Worm (Caenorhabditis elegans) whole organism, L1 larva: ENCODE results near the gene Y44A6D.5.

Source experiments
- C04F5.9 ChIP-seq: sonication (generic microtip); optimal IDR thresholded peaks from 2 replicates; lab custom pipeline; 2016; ENCODE audit warnings: missing genetic modification characterization, missing compliant biosample characterization
- C16A3.4 ChIP-seq: fragments of 150-350 bp; optimal IDR thresholded peaks from 2 replicates; lab custom pipeline; 2014; ENCODE audit warnings: missing biosample characterization, missing genetic modification characterization
- F16B12.6 ChIP-seq: fragments of 150-350 bp; optimal IDR thresholded peaks from 2 replicates; lab custom pipeline; 2014; ENCODE audit warnings: missing biosample characterization, missing genetic modification characterization
- Y116A8C.19 ChIP-seq: sonication (generic microtip); optimal IDR thresholded peaks from 2 replicates; lab custom pipeline; 2016; ENCODE audit warnings: missing compliant biosample characterization, missing genetic modification characterization, borderline replicate concordance
- ama-1 ChIP-seq: fragments of 150-350 bp; optimal IDR thresholded peaks from 2 replicates; lab custom pipeline; 2014
- ceh-8 ChIP-seq: fragments of 200-800 bp; sonication (Bioruptor generic); optimal IDR thresholded peaks from 2 replicates; lab custom pipeline; 2018; ENCODE audit warnings: mild to moderate bottlenecking, missing genetic modification characterization, moderate library complexity, missing compliant biosample characterization
- efl-1 ChIP-seq, 4 experiments: fragments of 150-350 bp; optimal IDR thresholded peaks in 3 of 4; peaks in 1 of 4; 1 replicate in 1 of 4; 2 replicates in 3 of 4; lab custom pipeline; 2014; ENCODE audit warnings: missing biosample characterization in 2 of 4, missing genetic modification characterization in 2 of 4, missing genetic modification reagents in 2 of 4
- efl-3 ChIP-seq: fragments of 200-800 bp; sonication (Bioruptor generic); optimal IDR thresholded peaks from 2 replicates; lab custom pipeline; 2018; ENCODE audit warnings: mild to moderate bottlenecking, missing genetic modification characterization, missing compliant biosample characterization
- egl-13 ChIP-seq: sonication (generic microtip); optimal IDR thresholded peaks from 2 replicates; lab custom pipeline; 2016; ENCODE audit warnings: missing genotype, missing genetic modification reagents, missing genetic modification characterization, missing compliant biosample characterization
- elt-2 ChIP-seq: sonication (generic microtip); optimal IDR thresholded peaks from 2 replicates; lab custom pipeline; 2016; ENCODE audit warnings: missing genetic modification characterization, mild to moderate bottlenecking, inconsistent platforms, missing compliant biosample characterization, missing genetic modification reagents
- ets-5 ChIP-seq: fragments of 200-800 bp; sonication (Bioruptor generic); IDR thresholded peaks from 2 replicates; pipeline ENCODE4 v1.3.6; 2022; ENCODE audit warnings: missing genetic modification characterization, missing compliant biosample characterization
- fkh-10 ChIP-seq: sonication (generic microtip); optimal IDR thresholded peaks from 2 replicates; lab custom pipeline; 2017; ENCODE audit warnings: missing biosample characterization, missing genetic modification reagents, missing genetic modification characterization
- grh-1 ChIP-seq: fragments of 200-800 bp; sonication (Bioruptor generic); IDR thresholded peaks from 2 replicates; pipeline ENCODE4 v1.3.6; 2022; ENCODE audit warnings: missing genetic modification reagents, missing genetic modification characterization, missing compliant biosample characterization
- hlh-17 ChIP-seq: fragments of 200-800 bp; sonication (Bioruptor generic); optimal IDR thresholded peaks from 2 replicates; lab custom pipeline; 2018; ENCODE audit warnings: missing genetic modification characterization, mild to moderate bottlenecking, missing compliant biosample characterization, moderate library complexity, borderline replicate concordance
- irx-1 ChIP-seq: sonication (generic microtip); optimal IDR thresholded peaks from 2 replicates; lab custom pipeline; 2016; ENCODE audit warnings: missing genetic modification characterization, missing compliant biosample characterization
- jun-1 ChIP-seq: fragments of 150-350 bp; optimal IDR thresholded peaks from 2 replicates; lab custom pipeline; 2014; ENCODE audit warnings: missing biosample characterization, missing genetic modification reagents, missing genetic modification characterization
- lin-13 ChIP-seq: fragments of 150-350 bp; optimal IDR thresholded peaks from 2 replicates; lab custom pipeline; 2014; ENCODE audit warnings: missing biosample characterization, missing genetic modification reagents, missing genetic modification characterization
- lin-14 ChIP-seq: fragments of 200-800 bp; sonication (Bioruptor generic); optimal IDR thresholded peaks from 2 replicates; lab custom pipeline; 2018; ENCODE audit warnings: mild to moderate bottlenecking, missing genetic modification characterization, moderate library complexity, missing compliant biosample characterization
- lin-15B ChIP-seq: fragments of 150-350 bp; sonication (generic microtip); optimal IDR thresholded peaks from 3 replicates; lab custom pipeline; 2014; ENCODE audit warnings: missing biosample characterization, missing genetic modification characterization
- lin-35 ChIP-seq, 2 experiments: fragments of 150-350 bp; optimal IDR thresholded peaks; 2 replicates each; lab custom pipeline; 2014; ENCODE audit warnings: missing biosample characterization in 2 of 2, missing genetic modification characterization in 2 of 2, missing genetic modification reagents in 2 of 2
- lin-39 ChIP-seq: fragments of 150-350 bp; optimal IDR thresholded peaks from 2 replicates; lab custom pipeline; 2014; ENCODE audit warnings: missing biosample characterization, missing genetic modification reagents, missing genetic modification characterization
- lsy-2 ChIP-seq, 2 experiments: fragments of 150-350 bp; optimal IDR thresholded peaks; 2 replicates each; lab custom pipeline; 2014; ENCODE audit warnings: missing biosample characterization in 2 of 2, missing genetic modification characterization in 2 of 2
- mab-9 ChIP-seq: fragments of 200-800 bp; sonication (Bioruptor generic); IDR thresholded peaks from 2 replicates; pipeline ENCODE4 v1.3.6; 2022; ENCODE audit warnings: missing genetic modification reagents, missing genetic modification characterization, missing compliant biosample characterization
- mef-2 ChIP-seq: fragments of 150-350 bp; optimal IDR thresholded peaks from 2 replicates; lab custom pipeline; 2014; ENCODE audit warnings: missing biosample characterization, missing genetic modification characterization
- nhr-12 ChIP-seq: sonication (generic microtip); optimal IDR thresholded peaks from 2 replicates; lab custom pipeline; 2017; ENCODE audit warnings: missing biosample characterization, missing genetic modification characterization
- nhr-20 ChIP-seq: sonication (generic microtip); optimal IDR thresholded peaks from 2 replicates; lab custom pipeline; 2016; ENCODE audit warnings: mild to moderate bottlenecking, missing genetic modification characterization, missing compliant biosample characterization
- nhr-237 ChIP-seq: fragments of 150-350 bp; optimal IDR thresholded peaks from 2 replicates; lab custom pipeline; 2014; ENCODE audit warnings: missing biosample characterization, missing genetic modification characterization
- nhr-47 ChIP-seq: sonication (generic microtip); optimal IDR thresholded peaks from 2 replicates; lab custom pipeline; 2016; ENCODE audit warnings: mild to moderate bottlenecking, missing genetic modification characterization, moderate library complexity, missing compliant biosample characterization
- nhr-71 ChIP-seq: sonication (generic microtip); optimal IDR thresholded peaks from 2 replicates; lab custom pipeline; 2016; ENCODE audit warnings: mild to moderate bottlenecking, missing genetic modification characterization, moderate library complexity, missing compliant biosample characterization
- nhr-76 ChIP-seq: sonication (generic microtip); optimal IDR thresholded peaks from 2 replicates; lab custom pipeline; 2017; ENCODE audit warnings: missing biosample characterization, missing genetic modification characterization
- nhr-77 ChIP-seq: fragments of 150-350 bp; optimal IDR thresholded peaks from 2 replicates; lab custom pipeline; 2014; ENCODE audit warnings: missing biosample characterization, missing genetic modification characterization
- nhr-84 ChIP-seq: sonication (generic microtip); optimal IDR thresholded peaks from 2 replicates; lab custom pipeline; 2017; ENCODE audit warnings: missing biosample characterization, missing genetic modification characterization
- pax-3 ChIP-seq: fragments of 200-800 bp; sonication (Bioruptor generic); optimal IDR thresholded peaks from 2 replicates; lab custom pipeline; 2018; ENCODE audit warnings: mild to moderate bottlenecking, missing genetic modification characterization, moderate library complexity, missing compliant biosample characterization
- pqm-1 ChIP-seq: sonication (generic microtip); optimal IDR thresholded peaks from 3 replicates; lab custom pipeline; 2017; ENCODE audit warnings: missing biosample characterization, missing genetic modification characterization
- rnt-1 ChIP-seq: sonication (generic microtip); optimal IDR thresholded peaks from 2 replicates; lab custom pipeline; 2016; ENCODE audit warnings: mild to moderate bottlenecking, missing genetic modification characterization, moderate library complexity, missing compliant biosample characterization
- skn-1 ChIP-seq: fragments of 150-350 bp; optimal IDR thresholded peaks from 2 replicates; lab custom pipeline; 2014; ENCODE audit warnings: missing biosample characterization, missing genetic modification characterization
- sup-37 ChIP-seq: fragments of 200-800 bp; sonication (Bioruptor generic); optimal IDR thresholded peaks from 2 replicates; lab custom pipeline; 2018; ENCODE audit warnings: mild to moderate bottlenecking, missing genetic modification characterization, missing compliant biosample characterization
- tbx-2 ChIP-seq: sonication (generic microtip); optimal IDR thresholded peaks from 2 replicates; lab custom pipeline; 2016; ENCODE audit warnings: missing genetic modification characterization, missing compliant biosample characterization
- unc-30 ChIP-seq: sonication (generic microtip); optimal IDR thresholded peaks from 2 replicates; lab custom pipeline; 2017; ENCODE audit warnings: missing biosample characterization, missing genetic modification characterization
- unc-62 ChIP-seq: fragments of 150-350 bp; optimal IDR thresholded peaks from 2 replicates; lab custom pipeline; 2014; ENCODE audit warnings: missing biosample characterization, missing genetic modification reagents, missing genetic modification characterization
- unc-98 ChIP-seq: fragments of 200-800 bp; sonication (Bioruptor generic); IDR thresholded peaks from 2 replicates; pipeline ENCODE4 v1.3.6; 2022; ENCODE audit warnings: missing genetic modification characterization, missing compliant biosample characterization
- ztf-4 ChIP-seq: fragments of 150-350 bp; optimal IDR thresholded peaks from 2 replicates; lab custom pipeline; 2014; ENCODE audit warnings: missing biosample characterization, missing genetic modification characterization

The Y44A6D.5 gene

ce11 chrV:20789105-20789504 is 13.7 kb downstream of the Y44A6D.5 start, which contains the start of gene tpan-1 (continued):
- no peak for TF ChIP-seq unc-62 (GFP tag; lab: Kevin White, UChicago)
- TF ChIP-seq mef-2: no peak
- TF ChIP-seq nhr-47 (tag; lab: Kevin White, UChicago): peak; percentile 68
- peak; percentile 7 for TF ChIP-seq nhr-20

ce11 chrV:20785848-20786225 is 17.0 kb downstream of the Y44A6D.5 start:
- TF ChIP-seq F16B12.6 (tag; lab: Kevin White, UChicago): no peak
- TF ChIP-seq lin-13: no peak
- TF ChIP-seq egl-13: no peak
- TF ChIP-seq lin-35 (GFP tag; optimal IDR thresholded peaks at IDR 0.05; lab: Kevin White, UChicago): no peak
- no peak for TF ChIP-seq lin-15B (tag; lab: Kevin White, UChicago)
- TF ChIP-seq nhr-77 (tag; lab: Kevin White, UChicago): no peak
- TF ChIP-seq elt-2 (tag; lab: Kevin White, UChicago): no peak
- TF ChIP-seq efl-1 (optimal IDR thresholded peaks at IDR 0.05; lab: Kevin White, UChicago): no peak
- peak in 1 of 2 experiments; percentile 64 for TF ChIP-seq efl-1 (GFP tag; optimal IDR thresholded peaks at IDR 0.05 in 1 of 2; lab: Kevin White, UChicago)

DNA sequence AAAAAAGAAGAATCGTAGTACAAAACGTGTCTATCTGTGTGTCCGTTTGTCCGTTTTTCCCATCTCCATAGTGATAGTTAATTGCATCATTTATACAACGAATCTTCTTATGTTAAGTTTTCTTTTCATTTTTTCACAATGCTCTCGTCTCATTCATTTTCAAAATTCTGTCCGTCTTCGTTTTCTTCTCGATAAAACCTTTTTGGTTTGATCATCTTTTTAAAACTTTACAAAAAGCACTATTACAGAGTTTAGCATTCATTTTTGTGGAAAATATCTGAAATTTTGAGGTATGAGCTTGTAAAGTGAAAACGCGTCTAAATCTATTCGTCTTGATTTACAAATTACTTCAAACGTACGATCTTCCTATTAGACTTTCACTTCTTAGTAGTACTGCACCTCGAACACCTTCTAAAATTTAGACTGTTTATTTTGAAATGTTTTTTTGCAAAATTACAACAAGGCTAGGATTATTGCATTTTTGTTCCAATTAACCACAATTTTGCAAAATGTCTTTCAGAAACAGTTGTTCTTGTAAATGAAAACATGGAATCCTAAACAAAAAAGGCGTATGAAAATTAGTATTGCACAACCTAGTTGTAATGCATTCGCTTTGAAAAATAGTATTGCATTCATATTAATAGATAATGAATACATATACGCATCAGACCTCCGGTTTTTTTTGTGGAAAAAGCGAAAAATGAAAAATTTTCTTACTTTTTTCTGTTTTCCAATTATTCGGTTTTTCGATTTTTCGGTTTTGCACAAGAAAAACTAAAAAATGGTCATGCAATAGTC is 17.6 kb downstream of the Y44A6D.5 start:
- TF ChIP-seq lin-13 (no peak), lin-39 (tag; lab: Kevin White, UChicago) (peak; percentile 46), lin-14 (peak; percentile 12), F16B12.6 (tag; lab: Kevin White, UChicago) (no peak), mab-9 (no peak), ztf-4 (tag; lab: Kevin White, UChicago) (peak; percentile 37), efl-1 (optimal IDR thresholded peaks at IDR 0.05; lab: Kevin White, UChicago) (no peak), efl-1 (GFP tag; optimal IDR thresholded peaks at IDR 0.05 in 1 of 2; lab: Kevin White, UChicago) (no peak), nhr-20 (no peak), C04F5.9 (no peak), egl-13 (peak; percentile 39), fkh-10 (GFP tag; lab: Kevin White, UChicago) (no peak), jun-1 (tag; lab: Kevin White, UChicago) (no peak), ama-1 (lab: Kevin White, UChicago) (peak; percentile 66), nhr-47 (tag; lab: Kevin White, UChicago) (peak; percentile 9), lin-35 (GFP tag; optimal IDR thresholded peaks at IDR 0.05; lab: Kevin White, UChicago) (no peak), unc-98 (no peak)

ce11 chrV:20783642-20784041 is 19.2 kb downstream of the Y44A6D.5 start:
- TF ChIP-seq efl-1 (optimal IDR thresholded peaks at IDR 0.05; lab: Kevin White, UChicago): no peak
- TF ChIP-seq efl-1 (GFP tag; optimal IDR thresholded peaks at IDR 0.05 in 1 of 2; lab: Kevin White, UChicago): peak in 1 of 2 experiments; percentile 30
- no peak for TF ChIP-seq F16B12.6 (tag; lab: Kevin White, UChicago)

DNA sequence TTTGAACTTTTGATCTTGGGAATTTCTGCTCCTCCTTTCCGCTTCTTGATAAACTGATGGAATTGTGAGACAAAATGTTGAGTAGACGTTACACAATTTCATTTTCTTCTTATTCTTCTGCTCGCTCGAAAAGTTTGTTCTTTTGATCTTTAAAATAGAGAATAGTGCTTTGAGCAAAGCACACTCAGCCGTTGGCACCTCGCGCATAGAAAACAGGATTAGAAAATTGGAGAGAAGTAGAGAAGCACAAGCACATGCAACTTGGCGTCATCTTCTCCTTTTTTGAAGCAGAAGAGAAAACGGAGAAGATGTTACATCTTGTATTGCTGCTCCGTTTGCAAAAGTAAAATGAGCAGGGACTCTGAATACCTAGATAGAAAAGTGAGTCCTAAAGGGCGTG is 20.6 kb downstream of the Y44A6D.5 start:
- TF ChIP-seq sup-37 (GFP tag; lab: Kevin White, UChicago) (no peak), nhr-237 (tag; lab: Kevin White, UChicago) (no peak), lin-35 (GFP tag; optimal IDR thresholded peaks at IDR 0.05; lab: Kevin White, UChicago) (peak in 1 of 2 experiments; percentile 33), tbx-2 (peak; percentile 74), nhr-84 (tag; lab: Kevin White, UChicago) (no peak), elt-2 (tag; lab: Kevin White, UChicago) (no peak), lsy-2 (tag; optimal IDR thresholded peaks at IDR 0.05; lab: Kevin White, UChicago) (peak; percentile 60 to 67), ceh-8 (GFP tag; lab: Kevin White, UChicago) (peak; percentile 40), pax-3 (tag; lab: Kevin White, UChicago) (no peak), fkh-10 (GFP tag; lab: Kevin White, UChicago) (peak; percentile 97), rnt-1 (tag; lab: Kevin White, UChicago) (peak; percentile 1), irx-1 (tag; lab: Kevin White, UChicago) (peak; percentile 18), ztf-4 (tag; lab: Kevin White, UChicago) (peak; percentile 26), nhr-71 (peak; percentile 91), C16A3.4 (tag; lab: Kevin White, UChicago) (no peak), efl-3 (GFP tag; lab: Kevin White, UChicago) (no peak), Y116A8C.19 (tag; lab: Kevin White, UChicago) (no peak), pqm-1 (no peak), ets-5 (GFP tag; lab: Robert Waterston, UW) (no peak), nhr-76 (no peak), nhr-12 (no peak), lin-13 (no peak), skn-1 (tag; lab: Kevin White, UChicago) (peak; percentile 27), grh-1 (GFP tag; lab: Robert Waterston, UW) (no peak), hlh-17 (GFP tag; lab: Kevin White, UChicago) (no peak), unc-30 (tag; lab: Kevin White, UChicago) (no peak)
